Worm (Caenorhabditis elegans) whole organism, mixed stage, embryonic: Measurements from ENCODE around the gene nhr-252.

Source experiments
- M03D4.4 ChIP-seq: sonication (generic microtip); optimal IDR thresholded peaks from 2 replicates; lab custom pipeline; 2017; ENCODE audit warnings: mild to moderate bottlenecking, missing genetic modification characterization, missing compliant biosample characterization
- bed-3 ChIP-seq: fragments of 200-800 bp; sonication (Bioruptor generic); optimal IDR thresholded peaks from 3 replicates; lab custom pipeline; 2018; ENCODE audit warnings: mild to moderate bottlenecking, missing genetic modification characterization, moderate library complexity, missing compliant biosample characterization
- blmp-1 ChIP-seq: fragments of 150-350 bp; optimal IDR thresholded peaks from 2 replicates; lab custom pipeline; 2014; ENCODE audit warnings: missing biosample characterization, missing genetic modification characterization
- ceh-39 ChIP-seq: fragments of 150-350 bp; optimal IDR thresholded peaks from 2 replicates; lab custom pipeline; 2014; ENCODE audit warnings: missing biosample characterization, missing genetic modification characterization
- ceh-43 ChIP-seq: fragments of 200-800 bp; sonication (Bioruptor generic); optimal IDR thresholded peaks from 2 replicates; lab custom pipeline; 2018; ENCODE audit warnings: mild to moderate bottlenecking, missing genetic modification characterization, moderate library complexity, missing compliant biosample characterization
- ces-1 ChIP-seq: fragments of 150-350 bp; optimal IDR thresholded peaks from 2 replicates; lab custom pipeline; 2014; ENCODE audit warnings: missing biosample characterization, missing genetic modification reagents, missing genetic modification characterization
- cnd-1 ChIP-seq: fragments of 200-800 bp; sonication (Bioruptor generic); optimal IDR thresholded peaks from 2 replicates; lab custom pipeline; 2018; ENCODE audit warnings: mild to moderate bottlenecking, missing genetic modification characterization, missing compliant biosample characterization
- drap-1 ChIP-seq: fragments of 200-800 bp; sonication (Bioruptor generic); optimal IDR thresholded peaks from 3 replicates; lab custom pipeline; 2018; ENCODE audit warnings: mild to moderate bottlenecking, missing genetic modification characterization, missing compliant biosample characterization
- elt-1 ChIP-seq: sonication (generic microtip); optimal IDR thresholded peaks from 2 replicates; lab custom pipeline; 2017; ENCODE audit warnings: missing genetic modification characterization, mild to moderate bottlenecking, missing compliant biosample characterization, antibody characterized with exemption, moderate library complexity, borderline replicate concordance; ENCODE audit not compliant: insufficient read depth
- elt-3 ChIP-seq: fragments of 150-350 bp; optimal IDR thresholded peaks from 2 replicates; lab custom pipeline; 2014; ENCODE audit warnings: missing biosample characterization, missing genetic modification characterization
- flh-1 ChIP-seq: fragments of 200-800 bp; sonication (Bioruptor generic); optimal IDR thresholded peaks from 2 replicates; lab custom pipeline; 2018; ENCODE audit warnings: mild to moderate bottlenecking, missing genetic modification characterization, moderate library complexity, missing compliant biosample characterization
- ham-2 ChIP-seq: fragments of 200-800 bp; sonication (Bioruptor generic); optimal IDR thresholded peaks from 2 replicates; lab custom pipeline; 2018; ENCODE audit warnings: mild to moderate bottlenecking, missing genetic modification characterization, missing compliant biosample characterization
- hlh-1 ChIP-seq: fragments of 150-350 bp; optimal IDR thresholded peaks from 2 replicates; lab custom pipeline; 2014; ENCODE audit warnings: missing biosample characterization, missing genetic modification reagents, missing genetic modification characterization
- lin-13 ChIP-seq: fragments of 150-350 bp; optimal IDR thresholded peaks from 2 replicates; lab custom pipeline; 2014; ENCODE audit warnings: missing biosample characterization, missing genetic modification characterization
- lsy-2 ChIP-seq: fragments of 150-350 bp; optimal IDR thresholded peaks from 2 replicates; lab custom pipeline; 2014; ENCODE audit warnings: missing biosample characterization, missing genetic modification characterization
- mab-5 ChIP-seq: fragments of 150-350 bp; optimal IDR thresholded peaks from 2 replicates; lab custom pipeline; 2014; ENCODE audit warnings: missing biosample characterization, missing genetic modification characterization
- mep-1 ChIP-seq: fragments of 150-350 bp; optimal IDR thresholded peaks from 2 replicates; lab custom pipeline; 2017; ENCODE audit warnings: missing biosample characterization, missing genetic modification reagents, missing genetic modification characterization, inconsistent platforms
- mls-2 ChIP-seq: sonication (generic microtip); optimal IDR thresholded peaks from 2 replicates; lab custom pipeline; 2016; ENCODE audit warnings: mild to moderate bottlenecking, missing genetic modification characterization, moderate library complexity, missing compliant biosample characterization
- nhr-12 ChIP-seq: fragments of 150-350 bp; optimal IDR thresholded peaks from 2 replicates; lab custom pipeline; 2014; ENCODE audit warnings: missing biosample characterization, missing genetic modification characterization
- nhr-2 ChIP-seq: fragments of 150-350 bp; optimal IDR thresholded peaks from 2 replicates; lab custom pipeline; 2014; ENCODE audit warnings: missing biosample characterization, missing genetic modification characterization
- nhr-237 ChIP-seq: fragments of 150-350 bp; optimal IDR thresholded peaks from 2 replicates; lab custom pipeline; 2014; ENCODE audit warnings: missing biosample characterization, missing genetic modification characterization
- nhr-28 ChIP-seq: fragments of 150-350 bp; optimal IDR thresholded peaks from 2 replicates; lab custom pipeline; 2014; ENCODE audit warnings: missing biosample characterization, missing genetic modification characterization
- nhr-76 ChIP-seq: sonication (generic microtip); optimal IDR thresholded peaks from 2 replicates; lab custom pipeline; 2017; ENCODE audit warnings: missing biosample characterization, missing genetic modification characterization
- pha-4 ChIP-seq: fragments of 150-350 bp; optimal IDR thresholded peaks from 2 replicates; lab custom pipeline; 2018; ENCODE audit warnings: missing biosample characterization, missing genetic modification reagents, missing genetic modification characterization
- sem-2 ChIP-seq: fragments of 200-800 bp; sonication (Bioruptor generic); optimal IDR thresholded peaks from 2 replicates; lab custom pipeline; 2018; ENCODE audit warnings: mild to moderate bottlenecking, missing genetic modification characterization, missing compliant biosample characterization
- snpc-4 ChIP-seq: fragments of 150-350 bp; optimal IDR thresholded peaks from 2 replicates; lab custom pipeline; 2014; ENCODE audit warnings: missing biosample characterization, missing genetic modification characterization
- tbx-8 ChIP-seq: fragments of 200-800 bp; sonication (Bioruptor generic); optimal IDR thresholded peaks from 2 replicates; lab custom pipeline; 2018; ENCODE audit warnings: mild to moderate bottlenecking, missing genetic modification characterization, moderate library complexity, missing compliant biosample characterization
- unc-120 ChIP-seq: sonication (generic microtip); optimal IDR thresholded peaks from 2 replicates; lab custom pipeline; 2017; ENCODE audit warnings: missing genetic modification characterization, missing compliant biosample characterization; ENCODE audit not compliant: poor library complexity, severe bottlenecking
- unc-39 ChIP-seq: fragments of 150-350 bp; optimal IDR thresholded peaks from 2 replicates; lab custom pipeline; 2014; ENCODE audit warnings: missing biosample characterization, missing genetic modification characterization
- unc-62 ChIP-seq: fragments of 150-350 bp; optimal IDR thresholded peaks from 2 replicates; lab custom pipeline; 2014; ENCODE audit warnings: missing biosample characterization, missing genetic modification reagents, missing genetic modification characterization
- zip-8 ChIP-seq: fragments of 150-350 bp; optimal IDR thresholded peaks from 2 replicates; lab custom pipeline; 2014; ENCODE audit warnings: missing biosample characterization, missing genetic modification characterization
- ztf-11 ChIP-seq: fragments of 150-350 bp; optimal IDR thresholded peaks from 2 replicates; lab custom pipeline; 2014; ENCODE audit warnings: missing biosample characterization, missing genetic modification characterization

nhr-252 gene

DNA sequence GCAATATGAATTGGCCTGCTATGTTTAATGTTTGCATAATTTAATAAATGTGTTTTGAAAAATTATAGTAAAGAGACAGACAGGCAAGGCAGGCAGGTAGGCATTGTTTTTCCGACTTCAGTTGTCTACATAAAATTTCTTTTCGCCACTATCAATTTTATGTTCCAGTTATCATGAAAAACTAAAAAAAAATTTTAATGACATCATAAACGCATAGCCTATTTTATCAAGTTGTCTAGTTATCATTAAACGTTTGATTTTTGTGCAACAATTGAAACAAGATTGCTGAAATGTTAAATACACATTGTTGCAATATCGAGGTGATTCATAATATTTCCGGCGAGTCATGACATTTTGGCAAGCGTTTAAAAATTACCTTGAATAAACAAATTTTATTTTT is 10.7 kb downstream of the nhr-252 start:
- TF ChIP-seq nhr-237 (tag; lab: Kevin White, UChicago) (no peak), flh-1 (GFP tag; lab: Kevin White, UChicago) (no peak), nhr-28 (tag; lab: Kevin White, UChicago) (no peak), unc-120 (tag; lab: Kevin White, UChicago) (no peak), hlh-1 (tag; lab: Kevin White, UChicago) (no peak), mab-5 (no peak), unc-62 (GFP tag; lab: Kevin White, UChicago) (no peak), mep-1 (no peak), unc-39 (tag; lab: Kevin White, UChicago) (no peak), tbx-8 (GFP tag; lab: Kevin White, UChicago) (no peak), bed-3 (GFP tag; lab: Kevin White, UChicago) (no peak)

- TF ChIP-seq elt-1 (tag; lab: Kevin White, UChicago) (no peak), ceh-43 (GFP tag; lab: Kevin White, UChicago) (no peak), ceh-39 (tag; lab: Kevin White, UChicago) (no peak), nhr-237 (tag; lab: Kevin White, UChicago) (no peak), drap-1 (GFP tag; lab: Kevin White, UChicago) (no peak), zip-8 (tag; lab: Kevin White, UChicago) (no peak), blmp-1 (tag; lab: Kevin White, UChicago) (no peak), nhr-76 (tag; lab: Kevin White, UChicago) (no peak), ham-2 (no peak), unc-62 (GFP tag; lab: Kevin White, UChicago) (no peak)
These were observed 13.4 kb downstream of the nhr-252 start, which contains the start of gene irg-8 for ce11 chrV:417656-418353. irg-8 (minus strand) TSS chrV:417706.

DNA sequence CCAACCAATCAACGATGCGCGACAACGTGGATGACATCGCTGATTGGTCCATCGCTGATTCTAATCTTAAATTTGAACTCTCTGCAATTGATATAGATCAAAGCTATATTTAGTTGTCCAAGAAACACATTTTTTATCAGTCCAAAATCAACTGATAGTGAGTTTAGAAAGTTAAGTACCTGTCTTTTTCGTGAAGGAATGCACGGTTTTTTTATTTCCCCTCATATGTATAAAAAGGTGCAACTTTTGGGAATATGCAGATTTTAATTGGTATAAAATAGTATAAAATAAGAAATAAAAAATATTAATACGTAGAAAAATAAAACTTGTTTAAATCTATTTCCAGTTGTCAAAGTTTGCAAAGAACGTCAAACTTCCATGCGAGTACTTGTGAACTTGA is 14.0 kb downstream of the nhr-252 start, which contains the start of gene Y39D8A.1:
Y39D8A.1 (plus strand) TSS at position 301 of the 400 bp plus-strand sequence.
- TF ChIP-seq ztf-11 (tag; lab: Kevin White, UChicago) (no peak), blmp-1 (tag; lab: Kevin White, UChicago) (no peak), cnd-1 (no peak), elt-3 (tag; lab: Kevin White, UChicago) (no peak), snpc-4 (tag; lab: Kevin White, UChicago) (no peak), nhr-76 (tag; lab: Kevin White, UChicago) (no peak), hlh-1 (tag; lab: Kevin White, UChicago) (no peak), nhr-2 (no peak), ces-1 (GFP tag; lab: Kevin White, UChicago) (no peak), mls-2 (tag; lab: Kevin White, UChicago) (no peak)
- TF ChIP-seq, all 35 proteins: peak for 0

DNA sequence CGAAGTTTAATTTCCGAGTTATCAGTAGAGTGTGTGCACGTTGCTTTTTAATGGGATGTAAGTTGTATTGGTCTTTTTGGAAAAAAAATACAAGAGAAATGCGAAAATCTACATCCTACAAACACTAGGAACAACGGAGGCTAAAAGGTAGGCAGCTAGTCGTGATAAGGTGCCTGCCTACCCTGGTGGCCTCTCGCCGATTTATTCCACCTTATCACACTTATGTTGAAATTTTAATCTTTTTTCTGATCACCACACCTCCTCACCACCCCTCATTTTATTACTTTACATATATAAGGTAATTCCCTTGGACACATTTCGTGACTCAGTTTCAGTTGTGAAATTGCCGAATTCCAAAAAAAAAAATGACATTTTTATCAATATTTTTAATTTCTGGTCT is 17.7 kb downstream of the nhr-252 start, which contains the start of gene dod-20:
dod-20 (plus strand) TSS at position 301 of the 400 bp plus-strand sequence.
- no peak for TF ChIP-seq sem-2 (GFP tag; lab: Kevin White, UChicago)
- no peak for TF ChIP-seq unc-39 (tag; lab: Kevin White, UChicago)
- no peak for TF ChIP-seq lsy-2
- TF ChIP-seq, all 35 proteins: peak for 0

ce11 chrV:424140-424539 is 19.7 kb downstream of the nhr-252 start, which contains the start of gene B0554.5:
B0554.5 (plus strand) TSS chrV:424440.
- TF ChIP-seq ceh-43 (GFP tag; lab: Kevin White, UChicago) (no peak), lin-13 (tag; lab: Kevin White, UChicago) (no peak), tbx-8 (GFP tag; lab: Kevin White, UChicago) (no peak), elt-1 (tag; lab: Kevin White, UChicago) (no peak), bed-3 (GFP tag; lab: Kevin White, UChicago) (no peak), nhr-28 (tag; lab: Kevin White, UChicago) (no peak), elt-3 (tag; lab: Kevin White, UChicago) (no peak), mab-5 (no peak), nhr-237 (tag; lab: Kevin White, UChicago) (no peak), snpc-4 (tag; lab: Kevin White, UChicago) (no peak), pha-4 (tag; lab: Kevin White, UChicago) (no peak), mep-1 (no peak), cnd-1 (no peak), unc-120 (tag; lab: Kevin White, UChicago) (no peak), lsy-2 (no peak), zip-8 (tag; lab: Kevin White, UChicago) (no peak), unc-62 (GFP tag; lab: Kevin White, UChicago) (no peak), nhr-12 (tag; lab: Kevin White, UChicago) (no peak), M03D4.4 (no peak)
